Worm (Caenorhabditis elegans) whole organism, mixed stage, embryonic: ENCODE results near the gene elp-1.

Source experiments
- blmp-1 ChIP-seq: fragments of 150-350 bp; optimal IDR thresholded peaks from 2 replicates; lab custom pipeline; 2014; ENCODE audit warnings: missing biosample characterization, missing genetic modification characterization
- elt-3 ChIP-seq: fragments of 150-350 bp; optimal IDR thresholded peaks from 2 replicates; lab custom pipeline; 2014; ENCODE audit warnings: missing biosample characterization, missing genetic modification characterization
- ham-2 ChIP-seq: fragments of 200-800 bp; sonication (Bioruptor generic); optimal IDR thresholded peaks from 2 replicates; lab custom pipeline; 2018; ENCODE audit warnings: mild to moderate bottlenecking, missing genetic modification characterization, missing compliant biosample characterization
- lsy-2 ChIP-seq: fragments of 150-350 bp; optimal IDR thresholded peaks from 2 replicates; lab custom pipeline; 2014; ENCODE audit warnings: missing biosample characterization, missing genetic modification characterization
- pha-4 ChIP-seq: fragments of 150-350 bp; optimal IDR thresholded peaks from 2 replicates; lab custom pipeline; 2018; ENCODE audit warnings: missing biosample characterization, missing genetic modification reagents, missing genetic modification characterization
- sptf-1 ChIP-seq: sonication (generic microtip); optimal IDR thresholded peaks from 2 replicates; lab custom pipeline; 2017; ENCODE audit warnings: mild to moderate bottlenecking, missing genetic modification characterization, moderate library complexity, missing compliant biosample characterization
- unc-62 ChIP-seq: fragments of 150-350 bp; optimal IDR thresholded peaks from 2 replicates; lab custom pipeline; 2014; ENCODE audit warnings: missing biosample characterization, missing genetic modification reagents, missing genetic modification characterization

DNA sequence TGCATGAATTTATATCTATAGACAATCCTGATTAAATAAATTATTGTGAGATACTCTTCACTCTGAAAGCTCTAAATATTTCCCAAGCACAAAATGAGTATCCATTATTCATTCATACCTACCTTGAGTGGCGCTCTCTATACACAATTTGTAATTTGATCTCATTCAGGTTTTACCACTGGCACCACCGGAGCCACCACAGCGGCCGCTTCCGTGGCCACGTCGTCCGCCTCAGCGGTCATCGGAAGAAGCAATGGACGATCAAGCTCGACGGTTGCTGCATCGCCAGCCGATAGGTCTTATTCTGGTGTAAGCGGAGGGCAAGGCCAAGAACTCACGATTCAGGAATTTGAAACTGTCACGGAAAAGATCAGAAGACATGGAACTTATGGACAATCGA, 12.7 kb downstream of the elp-1 start:
- TF ChIP-seq unc-62 (no peak), lsy-2 (no peak), ham-2 (GFP tag; lab: Kevin White, UChicago) (no peak), sptf-1 (tag; lab: Kevin White, UChicago) (no peak), blmp-1 (no peak), pha-4 (tag; lab: Kevin White, UChicago) (no peak), elt-3 (tag; lab: Kevin White, UChicago) (no peak)
